Fruit fly (Drosophila melanogaster): Measurements from ENCODE around the gene msi.
A peak's percentile ranks its signal among the peaks of the same experiment; 100 is the strongest.

The msi gene

DNA sequence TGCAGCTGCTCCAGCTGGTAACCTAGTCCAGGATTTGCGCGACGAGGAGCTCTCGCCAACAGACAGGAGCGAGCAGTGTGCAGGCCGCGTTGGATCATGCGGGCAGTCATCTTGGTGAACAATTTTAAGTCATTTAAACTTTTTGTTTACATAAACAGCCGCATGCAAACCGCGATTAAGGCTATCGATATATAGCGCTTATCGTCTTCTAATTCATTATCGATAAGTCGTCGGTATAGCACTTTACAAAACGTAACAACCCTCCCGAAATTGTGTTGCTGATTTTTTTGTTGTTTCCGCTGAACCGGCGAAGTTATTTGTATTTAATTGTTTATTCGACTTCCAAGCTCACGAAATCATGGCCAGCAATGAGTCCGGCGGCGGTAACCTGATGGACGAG lies 39.2 kb upstream of the msi start, which contains the start of the genes CG4553 and MED28 (continued):
- peak; percentile 18 for TF ChIP-seq HmgZ (tag; optimal IDR thresholded peaks at IDR 0.05)
- no peak for TF ChIP-seq CG10565 (GFP tag; optimal IDR thresholded peaks at IDR 0.05)
- no peak for TF ChIP-seq CG10147 (GFP tag; optimal IDR thresholded peaks at IDR 0.05)
- no peak for TF ChIP-seq Eip74EF (GFP tag; optimal IDR thresholded peaks at IDR 0.05)
- peak; percentile 4 for TF ChIP-seq Nf-YC (tag; optimal IDR thresholded peaks at IDR 0.05)
- TF ChIP-seq CG2129 (GFP tag; IDR thresholded peaks at IDR 0.05; ENCODE audit: partially characterized antibody) = peak; percentile 55
- TF ChIP-seq CG6272 (GFP tag; IDR thresholded peaks at IDR 0.05) = no peak
- TF ChIP-seq CG33557 (GFP tag; optimal IDR thresholded peaks at IDR 0.05) = no peak
- no peak for TF ChIP-seq CG10543 (GFP tag; optimal IDR thresholded peaks at IDR 0.05)
- TF ChIP-seq pho (GFP tag; optimal IDR thresholded peaks at IDR 0.05) = no peak
- peak; percentile 3 for TF ChIP-seq Max (GFP tag; optimal IDR thresholded peaks at IDR 0.05)
- TF ChIP-seq CG13287 (GFP tag; IDR thresholded peaks at IDR 0.05; ENCODE audit: partially characterized antibody) = peak; percentile 94
- TF ChIP-seq Xbp1 (GFP tag; optimal IDR thresholded peaks at IDR 0.05) = no peak
- peak; percentile 41 for TF ChIP-seq CG12659 (GFP tag; optimal IDR thresholded peaks at IDR 0.05)
- no peak for TF ChIP-seq CG13123 (GFP tag; optimal IDR thresholded peaks at IDR 0.05)
- peak; percentile 87 for TF ChIP-seq sna (GFP tag; IDR thresholded peaks at IDR 0.05; ENCODE audit: partially characterized antibody)

DNA sequence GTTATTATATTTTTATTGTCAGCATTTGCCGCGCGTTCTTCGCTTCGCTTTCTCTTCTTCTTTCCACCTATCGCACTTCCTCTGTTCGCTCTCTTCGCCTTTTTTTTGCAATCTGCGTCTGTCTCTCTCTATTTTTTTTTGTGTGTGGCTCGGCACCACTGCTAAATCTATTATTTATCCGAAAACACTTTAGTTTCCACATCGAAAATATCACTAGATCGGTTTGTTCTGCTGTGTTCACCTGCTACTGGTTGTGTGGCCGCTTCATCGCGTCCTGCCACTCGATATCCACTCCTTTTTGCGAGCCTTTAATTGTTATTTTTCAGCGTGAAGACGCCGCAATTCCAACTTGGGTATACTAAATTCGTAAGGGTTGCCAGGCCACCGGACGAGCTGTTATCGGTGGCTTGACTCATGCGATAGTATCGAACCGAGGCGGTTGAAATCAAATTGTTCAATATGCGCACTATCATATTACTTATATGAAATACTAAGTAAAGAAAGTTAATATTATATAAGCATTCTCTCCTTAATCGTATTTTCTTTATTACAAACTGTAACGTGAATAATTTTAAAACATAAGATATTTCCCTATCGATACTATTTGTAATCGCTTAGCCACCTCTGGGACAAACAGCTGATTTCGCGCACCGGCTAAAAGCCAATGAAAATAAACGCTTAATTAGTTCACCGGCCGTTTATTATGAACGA lies 33.3 kb upstream of the msi start, which contains the start of the genes XNP, CG42488 and CG5116:
Gene XNP (minus strand): TSS at position 372 of the 711 bp plus-strand sequence.
Gene CG42488 (plus strand): TSS at position 636 of the 711 bp plus-strand sequence.
Gene CG5116 (plus strand): TSS at position 636 of the 711 bp plus-strand sequence.
- TF ChIP-seq dm (GFP tag; optimal IDR thresholded peaks at IDR 0.05) (peak; percentile 42), HLH54F (GFP tag; optimal IDR thresholded peaks at IDR 0.05) (peak; percentile 43), CG6813 (GFP tag; optimal IDR thresholded peaks at IDR 0.05) (no peak), tll (GFP tag; optimal IDR thresholded peaks at IDR 0.05) (peak in 1 of 2 experiments; percentile 39), Dbx (GFP tag; IDR thresholded peaks at IDR 0.05) (peak; percentile 70; the same call in 1 of the 3 replicates), ci (GFP tag; IDR thresholded peaks at IDR 0.05) (peak; percentile 12; the same call in 1 of the 3 replicates), tio (GFP tag; optimal IDR thresholded peaks at IDR 0.05) (no peak), HmgZ (tag; optimal IDR thresholded peaks at IDR 0.05) (peak; percentile 75), CG9876 (GFP tag; optimal IDR thresholded peaks at IDR 0.05) (no peak), CG12659 (GFP tag; optimal IDR thresholded peaks at IDR 0.05) (peak; percentile 79), Xrp1 (GFP tag; IDR thresholded peaks at IDR 0.05) (peak; percentile 40; the same call in 1 of the 2 replicates), CTCF (GFP tag; optimal IDR thresholded peaks at IDR 0.05) (no peak), CG4328 (GFP tag; optimal IDR thresholded peaks at IDR 0.05) (peak; percentile 24), CG4617 (GFP tag; optimal IDR thresholded peaks at IDR 0.05; ENCODE audit: borderline replicate concordance) (peak; percentile 48), CG10654 (GFP tag; optimal IDR thresholded peaks at IDR 0.05) (peak; percentile 44), corto (GFP tag; optimal IDR thresholded peaks at IDR 0.05) (no peak), CG13296 (GFP tag; optimal IDR thresholded peaks at IDR 0.05) (peak; percentile 30), CG14710 (tag; optimal IDR thresholded peaks at IDR 0.05) (peak; percentile 81), CG8924 (tag; optimal IDR thresholded peaks at IDR 0.05) (peak; percentile 75), lmd (GFP tag; IDR thresholded peaks at IDR 0.05) (peak; percentile 32; the same call in 1 of the 2 replicates), CG1602 (GFP tag; optimal IDR thresholded peaks at IDR 0.05) (peak; percentile 26), CG11504 (tag; optimal IDR thresholded peaks at IDR 0.05) (no peak), Hr51 (GFP tag; optimal IDR thresholded peaks at IDR 0.05) (peak in 1 of 2 experiments; percentile 58), Fer1 (GFP tag; optimal IDR thresholded peaks at IDR 0.05) (peak; percentile 45), phol (tag; optimal IDR thresholded peaks at IDR 0.05) (peak; percentile 74), sug (tag; optimal IDR thresholded peaks at IDR 0.05) (peak; percentile 75), CG11560 (tag; IDR thresholded peaks at IDR 0.05) (no peak), ash1 (GFP tag; optimal IDR thresholded peaks at IDR 0.05) (no peak), Fer2 (tag; optimal IDR thresholded peaks at IDR 0.05) (peak; percentile 31), CG15269 (tag; optimal IDR thresholded peaks at IDR 0.05) (no peak), MBD-R2 (GFP tag; IDR thresholded peaks at IDR 0.05) (peak; percentile 82), exex (tag; optimal IDR thresholded peaks at IDR 0.05) (peak; percentile 51), CG1024 (GFP tag; IDR thresholded peaks at IDR 0.05) (0 out of 2 replicates have a peak, but pooled peaks have one; percentile 3)
